Fruit fly (Drosophila melanogaster) whole organism, wandering third instar larva: Measurements from ENCODE around the gene Acat1.

Source experiments
- Abd-B ChIP-seq: fragments of >200 bp; optimal IDR thresholded peaks from 2 replicates; lab custom pipeline; 2017; ENCODE audit warnings: missing biosample characterization, missing genetic modification characterization
- CG32264 ChIP-seq: fragments of 200-800 bp; sonication (Bioruptor generic); optimal IDR thresholded peaks from 2 replicates; lab custom pipeline; 2016; ENCODE audit warnings: missing biosample characterization, missing genetic modification characterization
- CG9705 ChIP-seq: fragments of 200-800 bp; sonication (Bioruptor generic); optimal IDR thresholded peaks from 2 replicates; lab custom pipeline; 2018; ENCODE audit warnings: missing biosample characterization, mild to moderate bottlenecking, missing genetic modification characterization
- CrebA ChIP-seq: fragments of 200-800 bp; sonication (Bioruptor generic); optimal IDR thresholded peaks from 2 replicates; lab custom pipeline; 2016; ENCODE audit warnings: missing biosample characterization, mild to moderate bottlenecking, missing genetic modification characterization, borderline replicate concordance
- Dfd ChIP-seq: fragments of >200 bp; optimal IDR thresholded peaks from 2 replicates; lab custom pipeline; 2017; ENCODE audit warnings: missing biosample characterization, missing genetic modification characterization
- Dif ChIP-seq: fragments of 200-275, 200-300 bp; sonication (Bioruptor generic); optimal IDR thresholded peaks from 2 replicates; lab custom pipeline; 2018; ENCODE audit warnings: missing biosample characterization, missing genetic modification characterization; ENCODE audit not compliant: partially characterized antibody
- GATAd ChIP-seq: sonication (Bioruptor generic); optimal IDR thresholded peaks from 2 replicates; lab custom pipeline; 2016; ENCODE audit warnings: missing biosample characterization, missing genetic modification characterization
- HLH106 ChIP-seq: fragments of 200-800 bp; optimal IDR thresholded peaks from 3 replicates; lab custom pipeline; 2019; ENCODE audit warnings: missing biosample characterization, mild to moderate bottlenecking, missing genetic modification characterization, moderate library complexity
- Hnf4 ChIP-seq: fragments of 200-800 bp; sonication (Bioruptor generic); optimal IDR thresholded peaks from 2 replicates; lab custom pipeline; 2016; ENCODE audit warnings: missing biosample characterization, mild to moderate bottlenecking, missing genetic modification characterization
- Hr78 ChIP-seq: fragments of >200 bp; optimal IDR thresholded peaks from 2 replicates; lab custom pipeline; 2017; ENCODE audit warnings: missing biosample characterization, missing genetic modification characterization
- Hr83 ChIP-seq: fragments of 200-300 bp; sonication (Bioruptor generic); optimal IDR thresholded peaks from 2 replicates; lab custom pipeline; 2016; ENCODE audit warnings: missing biosample characterization, mild to moderate bottlenecking, missing genetic modification characterization, moderate library complexity; ENCODE audit not compliant: poor library complexity, severe bottlenecking
- Jra ChIP-seq: sonication (Bioruptor generic); optimal IDR thresholded peaks from 2 replicates; lab custom pipeline; 2016; ENCODE audit warnings: missing biosample characterization, missing genetic modification characterization
- Mio ChIP-seq: sonication (Bioruptor generic); optimal IDR thresholded peaks from 2 replicates; lab custom pipeline; 2016; ENCODE audit warnings: missing biosample characterization, missing genetic modification characterization
- Myc ChIP-seq: fragments of >200 bp; optimal IDR thresholded peaks from 2 replicates; lab custom pipeline; 2017
- N ChIP-seq: fragments of >200 bp; optimal IDR thresholded peaks from 2 replicates; lab custom pipeline; 2018; ENCODE audit warnings: missing biosample characterization, missing external identifiers, missing genetic modification characterization
- OdsH ChIP-seq: fragments of 200-800 bp; sonication (Bioruptor generic); optimal IDR thresholded peaks from 2 replicates; lab custom pipeline; 2016; ENCODE audit warnings: missing biosample characterization, mild to moderate bottlenecking, missing genetic modification characterization
- Rel ChIP-seq, 2 experiments: fragments of 200-800 bp; sonication (Bioruptor generic) in 1 of 2; optimal IDR thresholded peaks; 2 replicates in 1 of 2; 3 replicates in 1 of 2; lab custom pipeline; 2016 to 2019; ENCODE audit warnings: mild to moderate bottlenecking in 2 of 2, missing biosample characterization in 2 of 2, missing genetic modification characterization in 2 of 2, moderate library complexity in 1 of 2
- Sp1 ChIP-seq: fragments of 200-800 bp; sonication (Bioruptor generic); optimal IDR thresholded peaks from 3 replicates; lab custom pipeline; 2019; ENCODE audit warnings: missing biosample characterization, mild to moderate bottlenecking, missing genetic modification characterization, moderate library complexity
- Vsx2 ChIP-seq: fragments of 200-300, 225-300 bp; sonication (Bioruptor generic); optimal IDR thresholded peaks from 2 replicates; lab custom pipeline; 2018; ENCODE audit warnings: missing biosample characterization, missing genetic modification characterization; ENCODE audit not compliant: partially characterized antibody
- br ChIP-seq: fragments of 200-800 bp; sonication (Bioruptor generic); optimal IDR thresholded peaks from 2 replicates; lab custom pipeline; 2016; ENCODE audit warnings: missing biosample characterization, missing genetic modification characterization
- brk ChIP-seq: fragments of 200-800 bp; sonication (Bioruptor generic); optimal IDR thresholded peaks from 2 replicates; lab custom pipeline; 2016; ENCODE audit warnings: missing biosample characterization, mild to moderate bottlenecking, missing genetic modification characterization
- dl ChIP-seq, 2 experiments: fragments of 175-275, 200-275 bp in 1 of 2; fragments of 200-275 bp in 1 of 2; sonication (Bioruptor generic); optimal IDR thresholded peaks; lab custom pipeline; 2018; ENCODE audit warnings: mild to moderate bottlenecking in 2 of 2, missing biosample characterization in 2 of 2, missing genetic modification characterization in 2 of 2, moderate library complexity in 2 of 2; ENCODE audit not compliant: partially characterized antibody in 2 of 2, insufficient read depth in 1 of 2
- dmrt93B ChIP-seq: fragments of 200-800 bp; sonication (Bioruptor generic); optimal IDR thresholded peaks from 2 replicates; lab custom pipeline; 2018; ENCODE audit warnings: missing biosample characterization, mild to moderate bottlenecking, missing genetic modification characterization
- dsf ChIP-seq: sonication (Bioruptor generic); optimal IDR thresholded peaks from 2 replicates; lab custom pipeline; 2016; ENCODE audit warnings: missing biosample characterization, missing genetic modification characterization, borderline replicate concordance
- ey ChIP-seq: fragments of 200-800 bp; sonication (Bioruptor generic); optimal IDR thresholded peaks from 2 replicates; lab custom pipeline; 2016; ENCODE audit warnings: missing biosample characterization, missing genetic modification characterization
- foxo ChIP-seq, 2 experiments: fragments of 200-800 bp; sonication (Bioruptor generic); optimal IDR thresholded peaks; 2 replicates in 1 of 2; 3 replicates in 1 of 2; lab custom pipeline; 2016 to 2017; ENCODE audit warnings: missing biosample characterization in 2 of 2, missing genetic modification characterization in 2 of 2
- fru ChIP-seq: fragments of 200-800 bp; sonication (Bioruptor generic); optimal IDR thresholded peaks from 3 replicates; lab custom pipeline; 2016; ENCODE audit warnings: missing biosample characterization, mild to moderate bottlenecking, missing genetic modification characterization
- h ChIP-seq: fragments of 200-800 bp; sonication (Bioruptor generic); optimal IDR thresholded peaks from 3 replicates; lab custom pipeline; 2016; ENCODE audit warnings: missing biosample characterization, mild to moderate bottlenecking, missing genetic modification characterization
- jim ChIP-seq: fragments of 175-275, 200-325 bp; sonication (Bioruptor generic); optimal IDR thresholded peaks from 2 replicates; lab custom pipeline; 2016; ENCODE audit warnings: missing biosample characterization, mild to moderate bottlenecking, missing genetic modification characterization
- lola ChIP-seq: fragments of >200 bp; optimal IDR thresholded peaks from 2 replicates; lab custom pipeline; 2017; ENCODE audit warnings: missing biosample characterization, missing genetic modification characterization
- pan ChIP-seq: fragments of >200 bp; optimal IDR thresholded peaks from 2 replicates; lab custom pipeline; 2017
- psq ChIP-seq: fragments of 200-800 bp; sonication (Bioruptor generic); optimal IDR thresholded peaks from 3 replicates; lab custom pipeline; 2017; ENCODE audit warnings: missing biosample characterization, mild to moderate bottlenecking, missing genetic modification characterization, moderate library complexity
- rgr ChIP-seq: fragments of 200-800 bp; sonication (Bioruptor generic); optimal IDR thresholded peaks from 3 replicates; lab custom pipeline; 2016; ENCODE audit warnings: missing biosample characterization, mild to moderate bottlenecking, missing genetic modification characterization
- sage ChIP-seq: fragments of 200-800 bp; sonication (Bioruptor generic); optimal IDR thresholded peaks from 2 replicates; lab custom pipeline; 2016; ENCODE audit warnings: missing biosample characterization, mild to moderate bottlenecking, missing genetic modification characterization
- sv ChIP-seq: fragments of 200-800 bp; sonication (Bioruptor generic); optimal IDR thresholded peaks from 3 replicates; lab custom pipeline; 2016; ENCODE audit warnings: missing biosample characterization, missing genetic modification characterization
- tai ChIP-seq: sonication (Bioruptor generic); optimal IDR thresholded peaks from 2 replicates; lab custom pipeline; 2016; ENCODE audit warnings: missing biosample characterization, missing genetic modification characterization
- usp ChIP-seq: fragments of >200 bp; optimal IDR thresholded peaks from 2 replicates; lab custom pipeline; 2017; ENCODE audit warnings: missing biosample characterization, missing genetic modification characterization
- woc ChIP-seq: sonication (Bioruptor generic); optimal IDR thresholded peaks from 2 replicates; lab custom pipeline; 2016; ENCODE audit warnings: missing biosample characterization, mild to moderate bottlenecking, missing genetic modification characterization

The Acat1 gene

DNA sequence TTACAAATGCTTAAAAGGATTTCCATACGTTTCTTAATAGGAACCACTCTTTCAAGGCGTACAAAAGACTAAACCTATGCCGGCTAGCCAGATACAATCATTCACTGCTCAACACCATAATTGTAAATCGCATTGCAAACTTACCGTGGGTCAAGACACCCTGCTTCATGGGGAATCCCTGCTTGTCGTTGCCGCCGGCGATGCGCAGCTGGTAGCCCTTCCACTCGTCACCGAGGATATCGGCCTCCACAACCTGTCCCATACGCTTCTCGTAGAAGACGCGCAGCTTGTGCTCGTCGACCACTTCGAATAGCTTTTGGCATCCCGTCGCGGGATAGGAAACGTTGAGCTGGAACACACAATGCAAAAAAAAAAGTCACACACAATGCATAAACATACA, 12.1 kb upstream of the Acat1 start:
- TF ChIP-seq Vsx2 (GFP tag; lab: Kevin White, UChicago) (no peak), Myc (no peak), jim (no peak), Abd-B (GFP tag; lab: Kevin White, UChicago) (no peak), Jra (GFP tag; lab: Kevin White, UChicago) (no peak), sv (GFP tag; lab: Kevin White, UChicago) (no peak), Rel (GFP tag; optimal IDR thresholded peaks at IDR 0.05; lab: Kevin White, UChicago) (no peak), Rel (tag; optimal IDR thresholded peaks at IDR 0.05; lab: Kevin White, UChicago) (peak; percentile 88)
- TF ChIP-seq, all 38 proteins: peak for 1

DNA sequence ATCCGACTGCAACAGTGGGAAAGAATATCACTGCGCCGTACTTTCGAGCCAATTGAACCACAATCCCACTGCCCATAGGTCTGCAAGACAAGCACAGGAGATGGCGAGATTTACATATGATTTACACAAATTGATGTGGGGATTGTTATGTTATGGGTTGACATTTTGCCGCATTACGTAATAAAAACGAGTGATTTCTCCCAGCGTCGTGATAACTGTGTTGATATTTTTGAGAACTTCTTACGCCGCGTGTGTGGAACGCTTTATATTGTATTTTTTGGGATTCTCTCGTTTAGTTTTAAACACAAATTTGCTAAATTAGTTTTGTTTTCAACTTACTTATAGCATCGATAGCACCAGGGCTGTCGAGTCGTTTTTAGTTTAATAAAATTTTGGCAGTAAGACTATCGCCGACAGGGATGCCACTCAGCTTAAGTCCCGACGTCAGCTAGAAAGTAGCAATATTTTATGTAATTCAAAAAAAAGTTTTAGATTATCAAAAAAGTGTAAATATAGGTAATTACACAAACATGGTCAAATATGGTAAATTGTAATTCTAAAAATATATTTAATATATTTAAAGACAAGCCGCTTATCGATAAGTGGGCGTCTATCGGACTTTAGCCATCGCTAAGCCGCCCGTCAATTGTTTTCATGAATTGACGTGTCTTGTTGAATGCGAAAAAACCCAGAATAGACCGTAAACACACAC, 5.0 kb upstream of the Acat1 start, which contains the start of the genes CG45089, ND-MNLL and p115:
Gene CG45089, minus strand, starts transcription at position 388 of the 712 bp plus-strand sequence.
Gene ND-MNLL, minus strand, starts transcription at position 388 of the 712 bp plus-strand sequence.
Gene p115, plus strand, starts transcription at position 621 of the 712 bp plus-strand sequence.
- no peak for TF ChIP-seq N (GFP tag; lab: Kevin White, UChicago)
- peak; percentile 44 for TF ChIP-seq sv (GFP tag; lab: Kevin White, UChicago)
- TF ChIP-seq psq (GFP tag; lab: Kevin White, UChicago) = peak; percentile 55
- TF ChIP-seq Dif (GFP tag; lab: Kevin White, UChicago) = no peak
- no peak for TF ChIP-seq dl (GFP tag; optimal IDR thresholded peaks at IDR 0.05; lab: Kevin White, UChicago; ENCODE audit: insufficient read depth in 1 of 2, partially characterized antibody in 2 of 2)
- peak; percentile 31 for TF ChIP-seq Hr83 (GFP tag; lab: Kevin White, UChicago)
- peak; percentile 59 for TF ChIP-seq Sp1 (GFP tag; lab: Kevin White, UChicago)
- peak; percentile 54 for TF ChIP-seq sage
- no peak for TF ChIP-seq jim
- TF ChIP-seq Myc = peak; percentile 68
- TF ChIP-seq fru (GFP tag; lab: Kevin White, UChicago) = peak; percentile 59
- TF ChIP-seq Abd-B (GFP tag; lab: Kevin White, UChicago) = no peak
- TF ChIP-seq usp (GFP tag; lab: Kevin White, UChicago) = no peak
- TF ChIP-seq ey = peak; percentile 30
- TF ChIP-seq GATAd (GFP tag; lab: Kevin White, UChicago) = peak; percentile 37
- TF ChIP-seq Hnf4 (GFP tag; lab: Kevin White, UChicago) = peak; percentile 79
- TF ChIP-seq OdsH = peak; percentile 50
- TF ChIP-seq dmrt93B (GFP tag; lab: Kevin White, UChicago) = peak; percentile 9
- TF ChIP-seq Mio (GFP tag; lab: Kevin White, UChicago) = no peak
- no peak for TF ChIP-seq Hr78
- no peak for TF ChIP-seq brk (GFP tag; lab: Kevin White, UChicago)
- no peak for TF ChIP-seq Vsx2 (GFP tag; lab: Kevin White, UChicago)
- no peak for TF ChIP-seq lola
- TF ChIP-seq dsf (GFP tag; lab: Kevin White, UChicago) = peak; percentile 32
- TF ChIP-seq Jra (GFP tag; lab: Kevin White, UChicago) = peak; percentile 33
- TF ChIP-seq br = peak; percentile 40
- TF ChIP-seq Rel (GFP tag; optimal IDR thresholded peaks at IDR 0.05; lab: Kevin White, UChicago) = no peak
- TF ChIP-seq Rel (tag; optimal IDR thresholded peaks at IDR 0.05; lab: Kevin White, UChicago) = peak; percentile 21
- TF ChIP-seq foxo (GFP tag; optimal IDR thresholded peaks at IDR 0.05; lab: Kevin White, UChicago) = peak in 1 of 2 experiments; percentile 79
- TF ChIP-seq rgr (GFP tag; lab: Kevin White, UChicago) = peak; percentile 70
- TF ChIP-seq CrebA = no peak
- no peak for TF ChIP-seq pan (lab: Kevin White, UChicago)
- TF ChIP-seq HLH106 (tag; lab: Kevin White, UChicago) = peak; percentile 78
- no peak for TF ChIP-seq CG32264 (GFP tag; lab: Kevin White, UChicago)
- TF ChIP-seq Dfd (GFP tag; lab: Kevin White, UChicago) = no peak
- TF ChIP-seq woc = peak; percentile 61
- TF ChIP-seq tai (GFP tag; lab: Kevin White, UChicago) = no peak
- TF ChIP-seq CG9705 (GFP tag; lab: Kevin White, UChicago) = peak; percentile 50
- TF ChIP-seq h (GFP tag; lab: Kevin White, UChicago) = peak; percentile 69
